Worm (Caenorhabditis elegans) whole organism, midembryonic: ENCODE data around the gene spn-4.

ENCODE experiments used
- cog-1 ChIP-seq: sonication (generic microtip); optimal IDR thresholded peaks from 2 replicates; lab custom pipeline; 2016; ENCODE audit warnings: missing genetic modification characterization, missing compliant biosample characterization
- flt-1 ChIP-seq: fragments of 200-800 bp; sonication (Bioruptor generic); IDR thresholded peaks from 2 replicates; pipeline ENCODE4 v1.3.6; 2022; ENCODE audit warnings: missing genetic modification characterization, missing compliant biosample characterization
- med-1 ChIP-seq: sonication (generic microtip); optimal IDR thresholded peaks from 2 replicates; lab custom pipeline; 2017; ENCODE audit warnings: missing genetic modification characterization, mild to moderate bottlenecking, missing compliant biosample characterization, antibody characterized with exemption, missing genetic modification reagents; ENCODE audit not compliant: insufficient read depth
- tab-1 ChIP-seq: fragments of 200-800 bp; sonication (Bioruptor generic); IDR thresholded peaks from 2 replicates; pipeline ENCODE4 v1.3.6; 2022; ENCODE audit warnings: missing genetic modification characterization, missing compliant biosample characterization
- ztf-29 ChIP-seq: fragments of 200-800 bp; sonication (Bioruptor generic); IDR thresholded peaks from 2 replicates; pipeline ENCODE4 v1.3.6; 2022; ENCODE audit warnings: missing genetic modification reagents, missing genetic modification characterization, missing compliant biosample characterization

DNA sequence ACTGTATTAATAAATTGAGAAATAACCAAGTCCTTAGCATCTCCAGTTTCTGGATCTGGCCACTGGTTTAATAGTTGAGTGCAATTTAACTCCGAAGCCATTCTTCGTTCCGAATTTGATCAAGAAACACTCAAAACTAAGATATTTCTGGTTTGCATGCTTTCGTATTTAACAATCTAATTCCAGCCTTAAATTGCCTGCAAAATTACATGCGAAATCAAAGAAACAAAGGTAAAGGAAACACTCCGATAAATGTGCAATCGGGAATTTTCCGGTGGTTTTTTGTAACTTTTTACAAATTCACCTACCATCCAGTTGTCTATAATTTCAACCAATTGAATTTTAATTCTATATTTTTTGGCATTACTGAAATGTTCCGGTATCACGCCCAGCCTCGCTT is 17.1 kb upstream of the spn-4 start, which contains the start of gene dmsr-10:
- TF ChIP-seq tab-1 (GFP tag; lab: Robert Waterston, UW) = no peak
- TF ChIP-seq ztf-29 (GFP tag; lab: Robert Waterston, UW) = no peak
- TF ChIP-seq med-1 = no peak
- no peak for TF ChIP-seq flt-1
- no peak for TF ChIP-seq cog-1 (tag; lab: Kevin White, UChicago)
